Worm (Caenorhabditis elegans): ENCODE measurements around the gene snt-2.

ce11 chrIII:768528-768927, 25.0 kb downstream of the snt-2 start:
- TF ChIP-seq nhr-28 (tag; optimal IDR thresholded peaks at IDR 0.05) (no peak), fkh-10 (GFP tag; optimal IDR thresholded peaks at IDR 0.05) (no peak), pha-4 (tag; optimal IDR thresholded peaks at IDR 0.05) (no peak)
